Worm (Caenorhabditis elegans) whole organism, mixed stage, embryonic: Measurements from ENCODE around the gene T01G6.10.

ENCODE experiments used
- M03D4.4 ChIP-seq: sonication (generic microtip); optimal IDR thresholded peaks from 2 replicates; lab custom pipeline; 2017; ENCODE audit warnings: mild to moderate bottlenecking, missing genetic modification characterization, missing compliant biosample characterization
- bed-3 ChIP-seq: fragments of 200-800 bp; sonication (Bioruptor generic); optimal IDR thresholded peaks from 3 replicates; lab custom pipeline; 2018; ENCODE audit warnings: mild to moderate bottlenecking, missing genetic modification characterization, moderate library complexity, missing compliant biosample characterization
- blmp-1 ChIP-seq: fragments of 150-350 bp; optimal IDR thresholded peaks from 2 replicates; lab custom pipeline; 2014; ENCODE audit warnings: missing biosample characterization, missing genetic modification characterization
- ceh-39 ChIP-seq: fragments of 150-350 bp; optimal IDR thresholded peaks from 2 replicates; lab custom pipeline; 2014; ENCODE audit warnings: missing biosample characterization, missing genetic modification characterization
- ceh-43 ChIP-seq: fragments of 200-800 bp; sonication (Bioruptor generic); optimal IDR thresholded peaks from 2 replicates; lab custom pipeline; 2018; ENCODE audit warnings: mild to moderate bottlenecking, missing genetic modification characterization, moderate library complexity, missing compliant biosample characterization
- ceh-83 ChIP-seq: fragments of 200-800 bp; sonication (Bioruptor generic); optimal IDR thresholded peaks from 2 replicates; lab custom pipeline; 2018; ENCODE audit warnings: mild to moderate bottlenecking, missing genetic modification characterization, missing compliant biosample characterization
- ces-1 ChIP-seq: fragments of 150-350 bp; optimal IDR thresholded peaks from 2 replicates; lab custom pipeline; 2014; ENCODE audit warnings: missing biosample characterization, missing genetic modification reagents, missing genetic modification characterization
- cnd-1 ChIP-seq: fragments of 200-800 bp; sonication (Bioruptor generic); optimal IDR thresholded peaks from 2 replicates; lab custom pipeline; 2018; ENCODE audit warnings: mild to moderate bottlenecking, missing genetic modification characterization, missing compliant biosample characterization
- drap-1 ChIP-seq: fragments of 200-800 bp; sonication (Bioruptor generic); optimal IDR thresholded peaks from 3 replicates; lab custom pipeline; 2018; ENCODE audit warnings: mild to moderate bottlenecking, missing genetic modification characterization, missing compliant biosample characterization
- elt-1 ChIP-seq: sonication (generic microtip); optimal IDR thresholded peaks from 2 replicates; lab custom pipeline; 2017; ENCODE audit warnings: missing genetic modification characterization, mild to moderate bottlenecking, missing compliant biosample characterization, antibody characterized with exemption, moderate library complexity, borderline replicate concordance; ENCODE audit not compliant: insufficient read depth
- elt-3 ChIP-seq: fragments of 150-350 bp; optimal IDR thresholded peaks from 2 replicates; lab custom pipeline; 2014; ENCODE audit warnings: missing biosample characterization, missing genetic modification characterization
- flh-1 ChIP-seq: fragments of 200-800 bp; sonication (Bioruptor generic); optimal IDR thresholded peaks from 2 replicates; lab custom pipeline; 2018; ENCODE audit warnings: mild to moderate bottlenecking, missing genetic modification characterization, moderate library complexity, missing compliant biosample characterization
- ham-2 ChIP-seq: fragments of 200-800 bp; sonication (Bioruptor generic); optimal IDR thresholded peaks from 2 replicates; lab custom pipeline; 2018; ENCODE audit warnings: mild to moderate bottlenecking, missing genetic modification characterization, missing compliant biosample characterization
- hlh-1 ChIP-seq: fragments of 150-350 bp; optimal IDR thresholded peaks from 2 replicates; lab custom pipeline; 2014; ENCODE audit warnings: missing biosample characterization, missing genetic modification reagents, missing genetic modification characterization
- lin-13 ChIP-seq: fragments of 150-350 bp; optimal IDR thresholded peaks from 2 replicates; lab custom pipeline; 2014; ENCODE audit warnings: missing biosample characterization, missing genetic modification characterization
- lin-32 ChIP-seq: fragments of 200-800 bp; sonication (Bioruptor generic); optimal IDR thresholded peaks from 2 replicates; lab custom pipeline; 2018; ENCODE audit warnings: mild to moderate bottlenecking, missing genetic modification characterization, missing compliant biosample characterization
- lsy-2 ChIP-seq: fragments of 150-350 bp; optimal IDR thresholded peaks from 2 replicates; lab custom pipeline; 2014; ENCODE audit warnings: missing biosample characterization, missing genetic modification characterization
- mab-5 ChIP-seq: fragments of 150-350 bp; optimal IDR thresholded peaks from 2 replicates; lab custom pipeline; 2014; ENCODE audit warnings: missing biosample characterization, missing genetic modification characterization
- mep-1 ChIP-seq: fragments of 150-350 bp; optimal IDR thresholded peaks from 2 replicates; lab custom pipeline; 2017; ENCODE audit warnings: missing biosample characterization, missing genetic modification reagents, missing genetic modification characterization, inconsistent platforms
- mls-2 ChIP-seq: sonication (generic microtip); optimal IDR thresholded peaks from 2 replicates; lab custom pipeline; 2016; ENCODE audit warnings: mild to moderate bottlenecking, missing genetic modification characterization, moderate library complexity, missing compliant biosample characterization
- nhr-12 ChIP-seq: fragments of 150-350 bp; optimal IDR thresholded peaks from 2 replicates; lab custom pipeline; 2014; ENCODE audit warnings: missing biosample characterization, missing genetic modification characterization
- nhr-28 ChIP-seq: fragments of 150-350 bp; optimal IDR thresholded peaks from 2 replicates; lab custom pipeline; 2014; ENCODE audit warnings: missing biosample characterization, missing genetic modification characterization
- nhr-76 ChIP-seq: sonication (generic microtip); optimal IDR thresholded peaks from 2 replicates; lab custom pipeline; 2017; ENCODE audit warnings: missing biosample characterization, missing genetic modification characterization
- pha-4 ChIP-seq: fragments of 150-350 bp; optimal IDR thresholded peaks from 2 replicates; lab custom pipeline; 2018; ENCODE audit warnings: missing biosample characterization, missing genetic modification reagents, missing genetic modification characterization
- sem-2 ChIP-seq: fragments of 200-800 bp; sonication (Bioruptor generic); optimal IDR thresholded peaks from 2 replicates; lab custom pipeline; 2018; ENCODE audit warnings: mild to moderate bottlenecking, missing genetic modification characterization, missing compliant biosample characterization
- snpc-4 ChIP-seq: fragments of 150-350 bp; optimal IDR thresholded peaks from 2 replicates; lab custom pipeline; 2014; ENCODE audit warnings: missing biosample characterization, missing genetic modification characterization
- sptf-1 ChIP-seq: sonication (generic microtip); optimal IDR thresholded peaks from 2 replicates; lab custom pipeline; 2017; ENCODE audit warnings: mild to moderate bottlenecking, missing genetic modification characterization, moderate library complexity, missing compliant biosample characterization
- unc-120 ChIP-seq: sonication (generic microtip); optimal IDR thresholded peaks from 2 replicates; lab custom pipeline; 2017; ENCODE audit warnings: missing genetic modification characterization, missing compliant biosample characterization; ENCODE audit not compliant: poor library complexity, severe bottlenecking
- unc-39 ChIP-seq: fragments of 150-350 bp; optimal IDR thresholded peaks from 2 replicates; lab custom pipeline; 2014; ENCODE audit warnings: missing biosample characterization, missing genetic modification characterization
- unc-62 ChIP-seq: fragments of 150-350 bp; optimal IDR thresholded peaks from 2 replicates; lab custom pipeline; 2014; ENCODE audit warnings: missing biosample characterization, missing genetic modification reagents, missing genetic modification characterization
- zip-8 ChIP-seq: fragments of 150-350 bp; optimal IDR thresholded peaks from 2 replicates; lab custom pipeline; 2014; ENCODE audit warnings: missing biosample characterization, missing genetic modification characterization

T01G6.10 gene

ce11 chrV:502803-503273 lies at the start of gene T01G6.10:
Gene T01G6.10, minus strand, starts transcription at chrV:503223.
- TF ChIP-seq sptf-1 (tag; lab: Kevin White, UChicago) (no peak), nhr-76 (tag; lab: Kevin White, UChicago) (no peak), ceh-83 (GFP tag; lab: Kevin White, UChicago) (no peak), hlh-1 (tag; lab: Kevin White, UChicago) (no peak), sem-2 (no peak), M03D4.4 (tag; lab: Kevin White, UChicago) (no peak), lin-13 (tag; lab: Kevin White, UChicago) (no peak), blmp-1 (no peak), ceh-39 (tag; lab: Kevin White, UChicago) (no peak), drap-1 (GFP tag; lab: Kevin White, UChicago) (no peak), ces-1 (GFP tag; lab: Kevin White, UChicago) (no peak), nhr-12 (tag; lab: Kevin White, UChicago) (no peak), cnd-1 (tag; lab: Kevin White, UChicago) (no peak), elt-3 (no peak), zip-8 (no peak), mep-1 (tag; lab: Kevin White, UChicago) (no peak)

- TF ChIP-seq ham-2 (GFP tag; lab: Kevin White, UChicago) (no peak), snpc-4 (tag; lab: Kevin White, UChicago) (no peak), mab-5 (no peak), mls-2 (tag; lab: Kevin White, UChicago) (no peak), cnd-1 (tag; lab: Kevin White, UChicago) (no peak)
Observed at ce11 chrV:552406-552805, 49.4 kb upstream of the T01G6.10 start.

ce11 chrV:547980-548379 lies 45.0 kb upstream of the T01G6.10 start, which contains the start of gene C14C6.6:
Gene C14C6.6, minus strand, starts transcription at chrV:548080.
- TF ChIP-seq lsy-2, result no peak

DNA sequence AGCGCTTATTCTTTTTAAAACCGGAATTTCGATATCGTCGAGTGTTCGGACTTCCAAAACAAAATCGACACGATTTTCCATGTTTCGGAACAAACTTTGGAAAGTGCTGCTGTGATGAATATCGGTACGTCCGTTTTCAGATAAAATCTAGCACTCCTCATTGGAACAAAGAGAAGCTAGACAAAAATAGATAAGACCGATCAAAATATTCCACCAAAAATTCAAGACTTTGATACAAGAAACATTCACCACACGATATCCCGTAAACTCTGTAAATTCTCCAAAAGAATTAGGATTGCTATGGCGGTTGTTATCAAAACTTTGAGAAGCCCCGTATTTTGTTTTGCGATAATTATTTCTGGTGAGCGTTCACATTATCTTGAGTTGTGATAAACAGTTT lies 40.1 kb upstream of the T01G6.10 start, which contains the start of gene C14C6.3:
Gene C14C6.3 (plus strand): TSS at position 301 of the 400 bp plus-strand sequence.
- TF ChIP-seq nhr-28, result no peak
- no peak for TF ChIP-seq M03D4.4 (tag; lab: Kevin White, UChicago)
- no peak for TF ChIP-seq mab-5
- TF ChIP-seq mls-2 (tag; lab: Kevin White, UChicago), result no peak
- TF ChIP-seq zip-8, result no peak
- TF ChIP-seq elt-3, result no peak
- no peak for TF ChIP-seq nhr-12 (tag; lab: Kevin White, UChicago)
- no peak for TF ChIP-seq ces-1 (GFP tag; lab: Kevin White, UChicago)
- no peak for TF ChIP-seq sem-2
- TF ChIP-seq mep-1 (tag; lab: Kevin White, UChicago), result no peak
- no peak for TF ChIP-seq elt-1 (tag; lab: Kevin White, UChicago)

ce11 chrV:541470-541869 lies 38.4 kb upstream of the T01G6.10 start:
- TF ChIP-seq ceh-43 (GFP tag; lab: Kevin White, UChicago) (no peak), ces-1 (GFP tag; lab: Kevin White, UChicago) (no peak), pha-4 (tag; lab: Kevin White, UChicago) (no peak), unc-62 (GFP tag; lab: Kevin White, UChicago) (no peak), M03D4.4 (tag; lab: Kevin White, UChicago) (no peak), blmp-1 (no peak), hlh-1 (tag; lab: Kevin White, UChicago) (no peak), unc-120 (tag; lab: Kevin White, UChicago) (no peak), snpc-4 (tag; lab: Kevin White, UChicago) (no peak), flh-1 (no peak), nhr-12 (tag; lab: Kevin White, UChicago) (no peak), mab-5 (no peak), drap-1 (GFP tag; lab: Kevin White, UChicago) (no peak), mep-1 (tag; lab: Kevin White, UChicago) (no peak), bed-3 (GFP tag; lab: Kevin White, UChicago) (no peak), lin-13 (tag; lab: Kevin White, UChicago) (no peak), cnd-1 (tag; lab: Kevin White, UChicago) (no peak), lin-32 (no peak), unc-39 (tag; lab: Kevin White, UChicago) (no peak)
- TF ChIP-seq, all 35 proteins: peak for 0
